Fruit fly (Drosophila melanogaster) whole organism, embryonic: ENCODE measurements around the gene CG15422.

Experiments used
- ATbp ChIP-seq: fragments of 200-800 bp; sonication (Bioruptor generic); optimal IDR thresholded peaks from 2 replicates; lab custom pipeline; 2017; ENCODE audit warnings: missing biosample characterization, mild to moderate bottlenecking, missing genetic modification characterization, missing genetic modification reagents
- Antp ChIP-seq: fragments of 200-800 bp; sonication (Bioruptor generic); optimal IDR thresholded peaks from 3 replicates; lab custom pipeline; 2016; ENCODE audit warnings: missing biosample characterization, missing genetic modification characterization
- CG10321 ChIP-seq: fragments of 200-800 bp; sonication (Bioruptor generic); IDR thresholded peaks from 2 replicates; pipeline ENCODE4 v1.3.6; 2022; ENCODE audit warnings: missing biosample characterization, missing genetic modification characterization
- CG10462 ChIP-seq: fragments of 200-800 bp; sonication (Bioruptor generic); optimal IDR thresholded peaks from 2 replicates; lab custom pipeline; 2016; ENCODE audit warnings: missing biosample characterization, missing genetic modification characterization
- CG11723 ChIP-seq: fragments of 200-800 bp; sonication (Bioruptor generic); optimal IDR thresholded peaks from 2 replicates; lab custom pipeline; 2017; ENCODE audit warnings: missing biosample characterization, mild to moderate bottlenecking, missing genetic modification characterization
- CG13894 ChIP-seq: fragments of 200-800 bp; sonication (Bioruptor generic); optimal IDR thresholded peaks from 3 replicates; lab custom pipeline; 2018; ENCODE audit warnings: missing biosample characterization, mild to moderate bottlenecking, missing genetic modification characterization, moderate library complexity
- CG14050 ChIP-seq: fragments of 200-800 bp; sonication (Bioruptor generic); IDR thresholded peaks from 3 replicates; pipeline ENCODE4 v1.3.6; 2022; ENCODE audit warnings: missing biosample characterization, missing genetic modification characterization
- CG14710 ChIP-seq: fragments of 200-800 bp; sonication (Bioruptor generic); optimal IDR thresholded peaks from 3 replicates; lab custom pipeline; 2019; ENCODE audit warnings: missing biosample characterization, mild to moderate bottlenecking, missing genetic modification characterization, moderate library complexity
- CG14965 ChIP-seq: fragments of 200-800 bp; sonication (Bioruptor generic); optimal IDR thresholded peaks from 2 replicates; lab custom pipeline; 2016; ENCODE audit warnings: missing biosample characterization, missing genetic modification characterization, borderline replicate concordance
- CG17568 ChIP-seq: fragments of 200-800 bp; sonication (Bioruptor generic); optimal IDR thresholded peaks from 2 replicates; lab custom pipeline; 2018; ENCODE audit warnings: missing biosample characterization, mild to moderate bottlenecking, missing genetic modification characterization, moderate library complexity
- CG18011 ChIP-seq: fragments of 200-800 bp; sonication (Bioruptor generic); optimal IDR thresholded peaks from 2 replicates; lab custom pipeline; 2017; ENCODE audit warnings: missing biosample characterization, missing genetic modification characterization, mild to moderate bottlenecking, moderate library complexity, missing genotype
- CG2202 ChIP-seq: fragments of 200-800 bp; sonication (Bioruptor generic); optimal IDR thresholded peaks from 2 replicates; lab custom pipeline; 2018; ENCODE audit warnings: missing biosample characterization, mild to moderate bottlenecking, missing genetic modification characterization
- CG2889 ChIP-seq: fragments of 200-800 bp; sonication (Bioruptor generic); IDR thresholded peaks from 3 replicates; pipeline ENCODE4 v1.3.6; 2022; ENCODE audit warnings: missing biosample characterization, missing genetic modification characterization
- CG30403 ChIP-seq: fragments of 200-800 bp; sonication (Bioruptor generic); optimal IDR thresholded peaks from 3 replicates; lab custom pipeline; 2016; ENCODE audit warnings: missing biosample characterization, missing genetic modification characterization
- CG32772 ChIP-seq: fragments of 200-800 bp; sonication (Bioruptor generic); IDR thresholded peaks from 2 replicates; pipeline ENCODE4 v1.3.6; 2022; ENCODE audit warnings: missing biosample characterization, missing genetic modification characterization
- CG42726 ChIP-seq: fragments of 200-800 bp; sonication (Bioruptor generic); IDR thresholded peaks from 2 replicates; pipeline ENCODE4 v1.3.6; 2022; ENCODE audit warnings: missing biosample characterization, missing genetic modification characterization; ENCODE audit not compliant: partially characterized antibody
- CG8359 ChIP-seq: fragments of 200-800 bp; sonication (Bioruptor generic); optimal IDR thresholded peaks from 2 replicates; lab custom pipeline; 2017; ENCODE audit warnings: missing biosample characterization, mild to moderate bottlenecking, missing genetic modification characterization, borderline replicate concordance
- CG9437 ChIP-seq: fragments of 200-800 bp; sonication (Bioruptor generic); optimal IDR thresholded peaks from 2 replicates; lab custom pipeline; 2018; ENCODE audit warnings: missing biosample characterization, mild to moderate bottlenecking, missing genetic modification characterization
- CG9876 ChIP-seq: fragments of 200-800 bp; sonication (Bioruptor generic); optimal IDR thresholded peaks from 2 replicates; lab custom pipeline; 2016; ENCODE audit warnings: missing biosample characterization, missing genetic modification characterization
- CTCF ChIP-seq: fragments of 200-800 bp; sonication (Bioruptor generic); optimal IDR thresholded peaks from 2 replicates; lab custom pipeline; 2017; ENCODE audit warnings: missing biosample characterization, mild to moderate bottlenecking, missing genetic modification characterization, moderate library complexity
- CoRest ChIP-seq: fragments of 200-800 bp; sonication (Bioruptor generic); optimal IDR thresholded peaks from 3 replicates; lab custom pipeline; 2018; ENCODE audit warnings: missing biosample characterization, mild to moderate bottlenecking, missing genetic modification characterization, moderate library complexity
- Dp ChIP-seq: fragments of 200-800 bp; sonication (Bioruptor generic); optimal IDR thresholded peaks from 2 replicates; lab custom pipeline; 2018; ENCODE audit warnings: missing biosample characterization, mild to moderate bottlenecking, missing genetic modification characterization, moderate library complexity
- Fer1 ChIP-seq: fragments of 200-800 bp; sonication (Bioruptor generic); optimal IDR thresholded peaks from 2 replicates; lab custom pipeline; 2017; ENCODE audit warnings: missing biosample characterization, mild to moderate bottlenecking, missing genetic modification characterization
- Fer3 ChIP-seq: fragments of 200-800 bp; sonication (Bioruptor generic); optimal IDR thresholded peaks from 2 replicates; lab custom pipeline; 2018; ENCODE audit warnings: missing biosample characterization, mild to moderate bottlenecking, missing genetic modification characterization, moderate library complexity
- H15 ChIP-seq: fragments of 200-800 bp; sonication (Bioruptor generic); IDR thresholded peaks from 3 replicates; pipeline ENCODE4 v1.3.6; 2022; ENCODE audit warnings: missing biosample characterization, missing genetic modification characterization
- Hr51 ChIP-seq, 2 experiments: fragments of 200-800 bp; sonication (Bioruptor generic); optimal IDR thresholded peaks; 2 replicates in 1 of 2; 3 replicates in 1 of 2; lab custom pipeline; 2016 to 2018; ENCODE audit warnings: missing biosample characterization in 2 of 2, missing genetic modification characterization in 2 of 2, mild to moderate bottlenecking in 1 of 2, moderate library complexity in 1 of 2
- Lhr ChIP-seq: fragments of 200-800 bp; sonication (Bioruptor generic); optimal IDR thresholded peaks from 3 replicates; lab custom pipeline; 2017; ENCODE audit warnings: mild to moderate bottlenecking, missing biosample characterization, missing genetic modification reagents, missing genetic modification characterization
- Neu2 ChIP-seq: fragments of 200-800 bp; sonication (Bioruptor generic); optimal IDR thresholded peaks from 3 replicates; lab custom pipeline; 2016; ENCODE audit warnings: missing biosample characterization, missing genetic modification characterization, borderline replicate concordance
- Scr ChIP-seq: fragments of 200-800 bp; sonication (Bioruptor generic); IDR thresholded peaks from 2 replicates; pipeline ENCODE4 v1.3.6; 2022; ENCODE audit warnings: missing biosample characterization, missing genetic modification characterization; ENCODE audit not compliant: partially characterized antibody
- Sin3A ChIP-seq: fragments of >200 bp; optimal IDR thresholded peaks from 2 replicates; lab custom pipeline; 2018
- Sox102F ChIP-seq: fragments of 200-800 bp; sonication (Bioruptor generic); optimal IDR thresholded peaks from 2 replicates; lab custom pipeline; 2018; ENCODE audit warnings: missing biosample characterization, mild to moderate bottlenecking, missing genetic modification characterization, moderate library complexity
- TFAM ChIP-seq: fragments of 200-800 bp; sonication (Bioruptor generic); optimal IDR thresholded peaks from 2 replicates; lab custom pipeline; 2017; ENCODE audit warnings: missing biosample characterization, missing genetic modification characterization, inconsistent platforms
- ci ChIP-seq: fragments of 200-800 bp; sonication (Bioruptor generic); IDR thresholded peaks from 3 replicates; pipeline ENCODE4 v1.3.6; 2022; ENCODE audit warnings: missing biosample characterization, missing genetic modification characterization
- dm ChIP-seq: fragments of 200-800 bp; sonication (Bioruptor generic); optimal IDR thresholded peaks from 3 replicates; lab custom pipeline; 2016; ENCODE audit warnings: missing biosample characterization, missing genetic modification characterization
- en ChIP-seq: fragments of 200-800 bp; sonication (Bioruptor generic); optimal IDR thresholded peaks from 2 replicates; lab custom pipeline; 2016; ENCODE audit warnings: missing biosample characterization, missing genetic modification characterization
- gcm2 ChIP-seq: fragments of 200-800 bp; sonication (Bioruptor generic); optimal IDR thresholded peaks from 2 replicates; lab custom pipeline; 2016; ENCODE audit warnings: missing biosample characterization, missing genetic modification characterization
- hkb ChIP-seq, 2 experiments: fragments of 200-800 bp in 1 of 2; fragments of >200 bp in 1 of 2; sonication (Bioruptor generic) in 1 of 2; IDR thresholded peaks in 1 of 2; optimal IDR thresholded peaks in 1 of 2; 2 replicates each; pipeline versions ENCODE4 v1.3.6 to Lab custom; 2017 to 2022; ENCODE audit warnings: missing biosample characterization in 1 of 2, missing genetic modification characterization in 1 of 2
- kay ChIP-seq: fragments of 200-800 bp; sonication (Bioruptor generic); optimal IDR thresholded peaks from 2 replicates; lab custom pipeline; 2016; ENCODE audit warnings: missing biosample characterization, missing genetic modification characterization
- lilli ChIP-seq: fragments of 200-800 bp; sonication (Bioruptor generic); optimal IDR thresholded peaks from 3 replicates; lab custom pipeline; 2016; ENCODE audit warnings: missing biosample characterization, missing genetic modification characterization
- nau ChIP-seq: fragments of 200-800 bp; sonication (Bioruptor generic); optimal IDR thresholded peaks from 3 replicates; lab custom pipeline; 2017; ENCODE audit warnings: missing biosample characterization, mild to moderate bottlenecking, missing genetic modification characterization, missing genetic modification reagents
- otp ChIP-seq: fragments of 200-800 bp; sonication (Bioruptor generic); IDR thresholded peaks from 3 replicates; pipeline ENCODE4, ENCODE4 v1.3.6; 2022; ENCODE audit warnings: missing biosample characterization, missing genetic modification characterization
- ro ChIP-seq: fragments of 200-800 bp; sonication (Bioruptor generic); IDR thresholded peaks from 2 replicates; pipeline ENCODE4 v1.3.6; 2022; ENCODE audit warnings: missing biosample characterization, missing genetic modification characterization
- run ChIP-seq: fragments of 200-800 bp; sonication (Bioruptor generic); optimal IDR thresholded peaks from 3 replicates; lab custom pipeline; 2018; ENCODE audit warnings: missing biosample characterization, mild to moderate bottlenecking, missing genetic modification characterization
- sc ChIP-seq, 3 experiments: fragments of >200 bp in 2 of 3; fragments of 200-800 bp in 1 of 3; sonication (Bioruptor generic) in 1 of 3; optimal IDR thresholded peaks; 2 replicates in 2 of 3; 3 replicates in 1 of 3; lab custom pipeline; 2017; ENCODE audit warnings: mild to moderate bottlenecking in 1 of 3, missing biosample characterization in 1 of 3, missing genetic modification characterization in 1 of 3, missing genetic modification reagents in 1 of 3
- shn ChIP-seq: fragments of 200-800 bp; sonication (Bioruptor generic); optimal IDR thresholded peaks from 3 replicates; lab custom pipeline; 2016; ENCODE audit warnings: missing biosample characterization, missing genetic modification characterization
- trh ChIP-seq: fragments of 200-800 bp; sonication (Bioruptor generic); optimal IDR thresholded peaks from 2 replicates; lab custom pipeline; 2016; ENCODE audit warnings: missing biosample characterization, missing genetic modification characterization
- vfl ChIP-seq: fragments of 200-800 bp; sonication (Bioruptor generic); optimal IDR thresholded peaks from 2 replicates; lab custom pipeline; 2016; ENCODE audit warnings: missing biosample characterization, missing genetic modification characterization
- wek ChIP-seq: fragments of 200-800 bp; sonication (Bioruptor generic); optimal IDR thresholded peaks from 3 replicates; lab custom pipeline; 2018; ENCODE audit warnings: missing biosample characterization, mild to moderate bottlenecking, missing genetic modification characterization, moderate library complexity
- yki ChIP-seq: fragments of >200 bp; optimal IDR thresholded peaks from 3 replicates; lab custom pipeline; 2018

CG15422 gene

dm6 chr2L:4030236-4030943, 25.6 kb downstream of the CG15422 start:
- TF ChIP-seq CG13894 (tag; lab: Kevin White, UChicago) (peak; percentile 17), CG2202 (tag; lab: Kevin White, UChicago) (peak; percentile 83), shn (GFP tag; lab: Kevin White, UChicago) (peak; percentile 80), otp (GFP tag; lab: Robert Waterston, UW) (peak; percentile 82), sc (optimal IDR thresholded peaks at IDR 0.05; lab: Kevin White, UChicago) (no peak), sc (GFP tag; optimal IDR thresholded peaks at IDR 0.05; lab: Kevin White, UChicago) (peak; percentile 86), Sox102F (peak; percentile 88), CG32772 (GFP tag; lab: Robert Waterston, UW) (peak; percentile 89), TFAM (GFP tag; lab: Kevin White, UChicago) (peak; percentile 54), gcm2 (GFP tag; lab: Kevin White, UChicago) (peak; percentile 53), dm (GFP tag; lab: Kevin White, UChicago) (peak; percentile 60), Sin3A (lab: Kevin White, UChicago) (no peak), vfl (peak; percentile 27), CG18011 (peak; percentile 95), Antp (GFP tag; lab: Kevin White, UChicago) (peak; percentile 76), kay (peak; percentile 32), CG10321 (GFP tag; lab: Robert Waterston, UW) (peak; percentile 62), ci (GFP tag; lab: Robert Waterston, UW) (peak; percentile 94), nau (GFP tag; lab: Kevin White, UChicago) (peak; percentile 52), CG17568 (GFP tag; lab: Kevin White, UChicago) (peak; percentile 33), H15 (GFP tag; lab: Robert Waterston, UW) (peak; percentile 86), CoRest (tag; lab: Kevin White, UChicago) (peak; percentile 91), wek (GFP tag; lab: Kevin White, UChicago) (peak; percentile 36), lilli (GFP tag; lab: Kevin White, UChicago) (peak; percentile 70), CG8359 (peak; percentile 58), trh (peak; percentile 24), hkb (optimal IDR thresholded peaks at IDR 0.05; lab: Kevin White, UChicago) (no peak), hkb (GFP tag; IDR thresholded peaks at IDR 0.05; lab: Robert Waterston, UW) (peak; percentile 83), Scr (peak; percentile 69), CG14965 (no peak), CG10462 (GFP tag; lab: Kevin White, UChicago) (peak; percentile 51), CG2889 (GFP tag; lab: Robert Waterston, UW) (peak; percentile 41; the same call in 1 of the 3 replicates), ro (GFP tag; lab: Robert Waterston, UW) (peak; percentile 48; the same call in 1 of the 2 replicates), Dp (GFP tag; lab: Kevin White, UChicago) (no peak), CG14050 (GFP tag; lab: Robert Waterston, UW) (peak; percentile 73), Fer1 (GFP tag; lab: Kevin White, UChicago) (peak; percentile 26), Lhr (GFP tag; lab: Kevin White, UChicago) (peak; percentile 69), Hr51 (GFP tag; optimal IDR thresholded peaks at IDR 0.05; lab: Kevin White, UChicago) (peak; percentile 68 to 77), CG9437 (peak; percentile 67), Neu2 (GFP tag; lab: Kevin White, UChicago) (peak; percentile 32), CG14710 (peak; percentile 85), CG30403 (GFP tag; lab: Kevin White, UChicago) (peak; percentile 85), CG11723 (peak; percentile 69), CG42726 (GFP tag; lab: Robert Waterston, UW) (no peak), en (peak; percentile 70), ATbp (GFP tag; lab: Kevin White, UChicago) (peak; percentile 84), CTCF (GFP tag; lab: Kevin White, UChicago) (no peak), Fer3 (tag; lab: Kevin White, UChicago) (peak; percentile 76), yki (lab: Kevin White, UChicago) (no peak), CG9876 (GFP tag; lab: Kevin White, UChicago) (peak; percentile 64), run (tag; lab: Kevin White, UChicago) (peak; percentile 33)
